Fruit fly (Drosophila melanogaster) whole organism, embryonic: ENCODE data around the gene CG6067.

Source experiments
- Abd-B ChIP-seq: fragments of 200-800 bp; sonication (Bioruptor generic); optimal IDR thresholded peaks from 2 replicates; lab custom pipeline; 2018; ENCODE audit warnings: missing biosample characterization, mild to moderate bottlenecking, missing genetic modification characterization, moderate library complexity
- B-H1 ChIP-seq: fragments of 200-800 bp; sonication (Bioruptor generic); IDR thresholded peaks from 3 replicates; pipeline ENCODE4 v1.3.6; 2022; ENCODE audit warnings: missing biosample characterization, missing genetic modification characterization
- BEAF-32 ChIP-seq: fragments of 200-800 bp; sonication (Bioruptor generic); optimal IDR thresholded peaks from 3 replicates; lab custom pipeline; 2017; ENCODE audit warnings: missing biosample characterization, missing genetic modification characterization, mild to moderate bottlenecking, moderate library complexity, missing genetic modification reagents
- CG10274 ChIP-seq: fragments of 200-800 bp; sonication (Bioruptor generic); optimal IDR thresholded peaks from 3 replicates; lab custom pipeline; 2017; ENCODE audit warnings: missing biosample characterization, mild to moderate bottlenecking, missing genetic modification characterization
- CG10543 ChIP-seq: fragments of 200-800 bp; sonication (Bioruptor generic); optimal IDR thresholded peaks from 3 replicates; lab custom pipeline; 2017; ENCODE audit warnings: missing biosample characterization, mild to moderate bottlenecking, missing genetic modification characterization, moderate library complexity
- CG11093 ChIP-seq: fragments of 200-800 bp; sonication (Bioruptor generic); IDR thresholded peaks from 3 replicates; pipeline ENCODE4 v1.3.6; 2022; ENCODE audit warnings: missing biosample characterization, missing genetic modification characterization
- CG11695 ChIP-seq: fragments of 200-800 bp; sonication (Bioruptor generic); IDR thresholded peaks from 3 replicates; pipeline ENCODE4 v1.3.6; 2022; ENCODE audit warnings: missing biosample characterization, missing genetic modification characterization
- CG11696 ChIP-seq: fragments of 200-800 bp; sonication (Bioruptor generic); IDR thresholded peaks from 2 replicates; pipeline ENCODE4 v1.3.6; 2022; ENCODE audit warnings: missing biosample characterization, missing genetic modification characterization
- CG15479 ChIP-seq: fragments of 200-800 bp; sonication (Bioruptor generic); optimal IDR thresholded peaks from 3 replicates; lab custom pipeline; 2019; ENCODE audit warnings: missing biosample characterization, mild to moderate bottlenecking, missing genetic modification characterization, moderate library complexity
- CG1647 ChIP-seq: fragments of 200-800 bp; sonication (Bioruptor generic); optimal IDR thresholded peaks from 3 replicates; lab custom pipeline; 2016; ENCODE audit warnings: missing biosample characterization, missing genetic modification characterization
- CG17802 ChIP-seq: fragments of 200-800 bp; sonication (Bioruptor generic); optimal IDR thresholded peaks from 2 replicates; lab custom pipeline; 2018; ENCODE audit warnings: missing biosample characterization, mild to moderate bottlenecking, missing genetic modification characterization, moderate library complexity
- CG2116 ChIP-seq: fragments of 200-800 bp; sonication (Bioruptor generic); optimal IDR thresholded peaks from 3 replicates; lab custom pipeline; 2018; ENCODE audit warnings: missing biosample characterization, mild to moderate bottlenecking, missing genetic modification characterization
- CG2712 ChIP-seq: fragments of 200-800 bp; optimal IDR thresholded peaks from 3 replicates; lab custom pipeline; 2019; ENCODE audit warnings: missing biosample characterization, mild to moderate bottlenecking, missing genetic modification characterization, moderate library complexity
- CG31365 ChIP-seq: fragments of 200-800 bp; sonication (Bioruptor generic); optimal IDR thresholded peaks from 2 replicates; lab custom pipeline; 2018; ENCODE audit warnings: missing biosample characterization, mild to moderate bottlenecking, missing genetic modification characterization
- CG43689 ChIP-seq: fragments of 200-800 bp; sonication (Bioruptor generic); IDR thresholded peaks from 2 replicates; pipeline ENCODE4 v1.3.6; 2022; ENCODE audit warnings: missing biosample characterization, missing genetic modification characterization
- CG4854 ChIP-seq: fragments of 200-800 bp; sonication (Bioruptor generic); optimal IDR thresholded peaks from 2 replicates; lab custom pipeline; 2016; ENCODE audit warnings: missing biosample characterization, missing genetic modification characterization, inconsistent platforms
- CG6791 ChIP-seq: fragments of 200-800 bp; sonication (Bioruptor generic); IDR thresholded peaks from 3 replicates; pipeline ENCODE4 v1.3.6; 2022; ENCODE audit warnings: missing biosample characterization, missing genetic modification characterization; ENCODE audit not compliant: partially characterized antibody
- CG7357 ChIP-seq: fragments of 200-800 bp; sonication (Bioruptor generic); IDR thresholded peaks from 3 replicates; pipeline ENCODE4 v1.3.6; 2022; ENCODE audit warnings: missing biosample characterization, missing genetic modification characterization
- CG9215 ChIP-seq: fragments of 200-800 bp; sonication (Bioruptor generic); IDR thresholded peaks from 2 replicates; pipeline ENCODE4 v1.3.6; 2022; ENCODE audit warnings: missing biosample characterization, missing genetic modification characterization
- CG9437 ChIP-seq: fragments of 200-800 bp; sonication (Bioruptor generic); optimal IDR thresholded peaks from 2 replicates; lab custom pipeline; 2018; ENCODE audit warnings: missing biosample characterization, mild to moderate bottlenecking, missing genetic modification characterization
- Camta ChIP-seq: fragments of 200-800 bp; sonication (Bioruptor generic); optimal IDR thresholded peaks from 2 replicates; lab custom pipeline; 2016; ENCODE audit warnings: missing biosample characterization, missing genetic modification characterization
- Fer1 ChIP-seq: fragments of 200-800 bp; sonication (Bioruptor generic); optimal IDR thresholded peaks from 2 replicates; lab custom pipeline; 2017; ENCODE audit warnings: missing biosample characterization, mild to moderate bottlenecking, missing genetic modification characterization
- Fer3 ChIP-seq: fragments of 200-800 bp; sonication (Bioruptor generic); optimal IDR thresholded peaks from 2 replicates; lab custom pipeline; 2018; ENCODE audit warnings: missing biosample characterization, mild to moderate bottlenecking, missing genetic modification characterization, moderate library complexity
- Hr39 ChIP-seq: fragments of >200 bp; optimal IDR thresholded peaks from 2 replicates; lab custom pipeline; 2017
- NC2β ChIP-seq: fragments of 200-800 bp; sonication (Bioruptor generic); optimal IDR thresholded peaks from 2 replicates; lab custom pipeline; 2016; ENCODE audit warnings: missing biosample characterization, missing genetic modification characterization
- Neu2 ChIP-seq: fragments of 200-800 bp; sonication (Bioruptor generic); optimal IDR thresholded peaks from 3 replicates; lab custom pipeline; 2016; ENCODE audit warnings: missing biosample characterization, missing genetic modification characterization, borderline replicate concordance
- Nf-YB ChIP-seq: fragments of 200-800 bp; sonication (Bioruptor generic); optimal IDR thresholded peaks from 3 replicates; lab custom pipeline; 2019; ENCODE audit warnings: missing biosample characterization, mild to moderate bottlenecking, missing genetic modification characterization, moderate library complexity
- Oli ChIP-seq: fragments of 200-800 bp; sonication (Bioruptor generic); optimal IDR thresholded peaks from 2 replicates; lab custom pipeline; 2018; ENCODE audit warnings: missing biosample characterization, mild to moderate bottlenecking, missing genetic modification characterization, moderate library complexity
- Scr ChIP-seq: fragments of 200-800 bp; sonication (Bioruptor generic); IDR thresholded peaks from 2 replicates; pipeline ENCODE4 v1.3.6; 2022; ENCODE audit warnings: missing biosample characterization, missing genetic modification characterization; ENCODE audit not compliant: partially characterized antibody
- Six4 ChIP-seq: fragments of 200-800 bp; sonication (Bioruptor generic); optimal IDR thresholded peaks from 2 replicates; lab custom pipeline; 2016; ENCODE audit warnings: missing biosample characterization, missing genetic modification characterization
- Ssrp ChIP-seq: fragments of 200-800 bp; sonication (Bioruptor generic); optimal IDR thresholded peaks from 2 replicates; lab custom pipeline; 2018; ENCODE audit warnings: missing biosample characterization, mild to moderate bottlenecking, missing genetic modification characterization, moderate library complexity
- Xrp1 ChIP-seq: fragments of 200-800 bp; sonication (Bioruptor generic); IDR thresholded peaks from 2 replicates; pipeline ENCODE4 v1.3.6; 2022; ENCODE audit warnings: missing biosample characterization, missing genetic modification characterization
- al ChIP-seq: fragments of 200-800 bp; sonication (Bioruptor generic); IDR thresholded peaks from 2 replicates; pipeline ENCODE4 v1.3.6; 2022; ENCODE audit warnings: missing biosample characterization, missing genetic modification characterization
- az2 ChIP-seq: fragments of 200-800 bp; sonication (Bioruptor generic); optimal IDR thresholded peaks from 3 replicates; lab custom pipeline; 2016; ENCODE audit warnings: missing biosample characterization, missing genetic modification characterization
- cas ChIP-seq: fragments of 200-800 bp; sonication (Bioruptor generic); IDR thresholded peaks from 2 replicates; pipeline ENCODE4 v1.3.6; 2022; ENCODE audit warnings: missing biosample characterization, missing genetic modification characterization
- dmrt99B ChIP-seq: fragments of 200-800 bp; sonication (Bioruptor generic); optimal IDR thresholded peaks from 2 replicates; lab custom pipeline; 2018; ENCODE audit warnings: missing biosample characterization, mild to moderate bottlenecking, missing genetic modification characterization, moderate library complexity
- emc ChIP-seq: fragments of 200-800 bp; sonication (Bioruptor generic); optimal IDR thresholded peaks from 2 replicates; lab custom pipeline; 2016; ENCODE audit warnings: missing biosample characterization, missing genetic modification characterization
- fd64A ChIP-seq: fragments of 200-800 bp; sonication (Bioruptor generic); optimal IDR thresholded peaks from 3 replicates; lab custom pipeline; 2018; ENCODE audit warnings: missing biosample characterization, mild to moderate bottlenecking, missing genetic modification characterization
- ftz-f1 ChIP-seq: fragments of 200-800 bp; sonication (Bioruptor generic); optimal IDR thresholded peaks from 2 replicates; lab custom pipeline; 2016; ENCODE audit warnings: missing biosample characterization, missing genetic modification characterization
- gfzf ChIP-seq: fragments of 200-800 bp; sonication (Bioruptor generic); optimal IDR thresholded peaks from 2 replicates; lab custom pipeline; 2016; ENCODE audit warnings: missing biosample characterization, mild to moderate bottlenecking, missing genetic modification characterization, moderate library complexity
- ham ChIP-seq: fragments of 200-800 bp; sonication (Bioruptor generic); IDR thresholded peaks from 2 replicates; pipeline ENCODE4 v1.3.6; 2022; ENCODE audit warnings: missing biosample characterization, missing genetic modification characterization
- jumu ChIP-seq: fragments of 200-800 bp; sonication (Bioruptor generic); optimal IDR thresholded peaks from 3 replicates; lab custom pipeline; 2016; ENCODE audit warnings: missing biosample characterization, missing genetic modification characterization
- pb ChIP-seq: fragments of 200-800 bp; sonication (Bioruptor generic); optimal IDR thresholded peaks from 3 replicates; lab custom pipeline; 2016; ENCODE audit warnings: missing biosample characterization, missing genetic modification characterization
- psq ChIP-seq: fragments of 200-800 bp; sonication (Bioruptor generic); optimal IDR thresholded peaks from 2 replicates; lab custom pipeline; 2017; ENCODE audit warnings: missing biosample characterization, missing genetic modification characterization
- ranshi ChIP-seq: fragments of 200-800 bp; sonication (Bioruptor generic); IDR thresholded peaks from 2 replicates; pipeline ENCODE4 v1.3.6; 2022; ENCODE audit warnings: missing biosample characterization, missing genetic modification characterization
- so ChIP-seq: fragments of 200-800 bp; sonication (Bioruptor generic); IDR thresholded peaks from 3 replicates; pipeline ENCODE4 v1.3.6; 2022; ENCODE audit warnings: missing biosample characterization, missing genetic modification characterization
- trem ChIP-seq: fragments of 200-800 bp; optimal IDR thresholded peaks from 3 replicates; lab custom pipeline; 2019; ENCODE audit warnings: missing biosample characterization, mild to moderate bottlenecking, missing genetic modification characterization, moderate library complexity
- usp ChIP-seq: fragments of >200 bp; optimal IDR thresholded peaks from 2 replicates; lab custom pipeline; 2017; ENCODE audit warnings: missing biosample characterization, missing genetic modification characterization
- zfh1 ChIP-seq: fragments of 200-800 bp; sonication (Bioruptor generic); IDR thresholded peaks from 3 replicates; pipeline ENCODE4 v1.3.6; 2022; ENCODE audit warnings: missing biosample characterization, missing genetic modification characterization
- zfh2 ChIP-seq: fragments of 200-800 bp; sonication (Bioruptor generic); optimal IDR thresholded peaks from 2 replicates; lab custom pipeline; 2016; ENCODE audit warnings: missing biosample characterization, missing genetic modification characterization

Gene CG6067

DNA sequence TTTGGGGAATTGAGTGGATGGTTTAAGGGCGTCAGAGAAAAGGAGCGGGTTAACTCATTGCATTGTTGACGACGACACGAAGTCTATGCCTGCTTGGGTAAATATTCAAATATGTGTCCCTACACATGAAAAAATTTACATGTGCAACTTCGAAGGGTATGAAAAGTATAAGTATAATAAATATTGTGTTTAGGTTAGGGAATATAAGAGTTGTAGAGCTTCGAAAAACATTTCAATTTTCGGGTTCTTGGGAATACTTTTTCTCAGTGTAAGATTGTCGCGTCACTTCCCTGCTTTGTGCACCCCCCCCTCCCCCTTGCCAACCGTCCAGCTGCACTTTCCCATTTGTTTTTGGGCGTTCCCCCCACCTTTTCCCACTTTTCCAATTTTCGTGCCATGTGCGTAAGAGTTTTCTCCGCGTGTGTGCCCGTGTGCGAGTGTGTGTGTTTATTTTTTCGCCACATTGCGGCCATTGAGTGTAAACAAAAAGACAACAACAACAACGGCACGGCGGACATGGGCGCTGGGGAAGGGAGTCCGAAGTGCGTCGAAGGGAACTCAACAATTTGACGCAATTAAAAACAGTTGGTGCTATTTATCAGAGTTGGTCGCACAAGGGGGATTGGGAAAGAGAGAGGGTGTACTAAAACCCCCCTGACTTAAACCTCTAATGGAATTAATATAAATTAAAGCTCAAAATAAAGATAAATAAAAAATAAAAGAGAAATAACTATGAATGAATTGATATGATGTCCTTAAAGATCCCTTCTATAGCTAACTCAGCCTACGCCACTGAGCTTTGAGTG, 14.6 kb downstream of the CG6067 start (continued):
- TF ChIP-seq zfh1 (GFP tag; lab: Robert Waterston, UW) (peak; percentile 76), gfzf (GFP tag; lab: Kevin White, UChicago) (no peak), az2 (GFP tag; lab: Kevin White, UChicago) (peak; percentile 22), CG2712 (peak; percentile 72), CG17802 (tag; lab: Kevin White, UChicago) (no peak), Camta (no peak), CG11093 (GFP tag; lab: Robert Waterston, UW) (no peak; the same call in 2 of the 3 replicates), usp (GFP tag; lab: Kevin White, UChicago) (no peak), CG10543 (GFP tag; lab: Kevin White, UChicago) (peak; percentile 55), B-H1 (no peak), trem (no peak), cas (GFP tag; lab: Robert Waterston, UW) (no peak), emc (GFP tag; lab: Kevin White, UChicago) (no peak), CG43689 (GFP tag; lab: Robert Waterston, UW) (no peak), zfh2 (GFP tag; lab: Kevin White, UChicago) (peak; percentile 3), CG7357 (GFP tag; lab: Robert Waterston, UW) (peak; percentile 12; the same call in 1 of the 3 replicates), Fer3 (tag; lab: Kevin White, UChicago) (peak; percentile 22), ranshi (peak; percentile 16; the same call in 1 of the 2 replicates), ham (GFP tag; lab: Robert Waterston, UW) (no peak), CG9437 (peak; percentile 11), CG1647 (GFP tag; lab: Kevin White, UChicago) (no peak), CG10274 (no peak), CG11696 (no peak; the same call in 1 of the 2 replicates), Oli (tag; lab: Kevin White, UChicago) (peak; percentile 46), CG2116 (GFP tag; lab: Kevin White, UChicago) (no peak), Six4 (no peak), CG4854 (no peak), NC2β (GFP tag; lab: Kevin White, UChicago) (no peak), Fer1 (GFP tag; lab: Kevin White, UChicago) (peak; percentile 28), Neu2 (GFP tag; lab: Kevin White, UChicago) (no peak), Hr39 (lab: Kevin White, UChicago) (no peak), CG31365 (tag; lab: Kevin White, UChicago) (no peak), dmrt99B (peak; percentile 58), CG15479 (GFP tag; lab: Kevin White, UChicago) (no peak), BEAF-32 (GFP tag; lab: Kevin White, UChicago) (no peak), Nf-YB (GFP tag; lab: Kevin White, UChicago) (no peak), al (GFP tag; lab: Robert Waterston, UW) (peak; percentile 15), so (GFP tag; lab: Robert Waterston, UW) (0 out of 3 replicates have a peak, but pooled peaks have one; percentile 9), fd64A (GFP tag; lab: Kevin White, UChicago) (peak; percentile 29), pb (GFP tag; lab: Kevin White, UChicago) (no peak), Abd-B (GFP tag; lab: Kevin White, UChicago) (peak; percentile 12), psq (GFP tag; lab: Kevin White, UChicago) (no peak), ftz-f1 (GFP tag; lab: Kevin White, UChicago) (no peak), CG11695 (GFP tag; lab: Robert Waterston, UW) (no peak; the same call in 2 of the 3 replicates), CG9215 (GFP tag; lab: Robert Waterston, UW) (peak; percentile 44), Ssrp (peak; percentile 58), Xrp1 (GFP tag; lab: Robert Waterston, UW) (peak; percentile 71), jumu (GFP tag; lab: Kevin White, UChicago) (no peak), CG6791 (GFP tag; lab: Robert Waterston, UW) (no peak), Scr (GFP tag; lab: Robert Waterston, UW) (no peak)
